Worm (Caenorhabditis elegans) whole organism, L4 larva: ENCODE data around the gene unc-27.

Source experiments
- fkh-10 ChIP-seq: fragments of 150-350 bp; optimal IDR thresholded peaks from 2 replicates; lab custom pipeline; 2014; ENCODE audit warnings: missing biosample characterization, missing genetic modification reagents, missing genetic modification characterization
- zag-1 ChIP-seq: fragments of 150-350 bp; optimal IDR thresholded peaks from 2 replicates; lab custom pipeline; 2014; ENCODE audit warnings: missing biosample characterization, missing genetic modification characterization

DNA sequence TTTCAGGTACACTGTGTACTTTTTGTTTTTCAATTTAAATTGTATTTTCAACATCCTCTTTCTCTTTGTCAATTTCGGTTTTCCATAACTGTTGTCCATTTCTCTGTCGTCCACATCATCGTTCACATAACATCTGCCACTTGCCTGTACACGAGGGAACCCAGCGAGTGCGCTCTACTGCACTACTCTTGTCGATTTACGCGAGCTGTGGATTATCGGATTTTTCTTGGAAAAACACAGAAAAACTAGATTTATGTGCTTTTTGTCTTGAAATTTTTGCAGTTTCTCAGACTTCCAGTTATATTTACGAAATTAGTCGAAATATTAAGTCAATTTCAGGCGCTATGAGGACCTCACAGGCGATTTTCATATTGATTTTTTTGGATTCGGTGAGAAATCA is 2.6 kb downstream of the unc-27 start, which contains the start of gene chup-1:
- no peak for TF ChIP-seq zag-1
- no peak for TF ChIP-seq fkh-10 (GFP tag; lab: Kevin White, UChicago)
